Fruit fly (Drosophila melanogaster): Measurements from ENCODE around the gene CG18262.

DNA sequence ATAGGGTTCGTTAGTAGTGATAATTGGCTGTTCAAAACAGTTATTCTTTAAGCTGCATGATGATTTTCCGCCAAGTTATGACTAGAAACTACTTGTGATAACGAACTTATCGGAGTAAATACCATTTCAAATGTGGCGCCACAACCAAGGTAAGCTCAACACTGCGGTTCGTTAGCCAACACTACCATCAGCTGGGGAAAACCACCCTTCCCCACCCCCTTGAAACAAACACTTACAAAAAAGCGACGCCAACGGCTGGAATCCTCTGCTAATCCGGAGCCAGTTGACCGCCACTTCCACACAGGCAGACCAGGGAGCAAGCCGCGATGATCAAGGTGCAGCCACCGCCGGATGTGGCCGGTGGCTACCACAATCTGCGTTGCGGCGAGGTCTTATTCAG is at the start of gene CG18262:
- no peak for TF ChIP-seq CG34367 (tag; optimal IDR thresholded peaks at IDR 0.05)
- TF ChIP-seq Pif1B (GFP tag; optimal IDR thresholded peaks at IDR 0.05) = no peak

All from whole organism, pupa.